Fruit fly (Drosophila melanogaster): ENCODE measurements around the gene laza.
A peak's percentile ranks its signal among the peaks of the same experiment; 100 is the strongest.

laza gene

DNA sequence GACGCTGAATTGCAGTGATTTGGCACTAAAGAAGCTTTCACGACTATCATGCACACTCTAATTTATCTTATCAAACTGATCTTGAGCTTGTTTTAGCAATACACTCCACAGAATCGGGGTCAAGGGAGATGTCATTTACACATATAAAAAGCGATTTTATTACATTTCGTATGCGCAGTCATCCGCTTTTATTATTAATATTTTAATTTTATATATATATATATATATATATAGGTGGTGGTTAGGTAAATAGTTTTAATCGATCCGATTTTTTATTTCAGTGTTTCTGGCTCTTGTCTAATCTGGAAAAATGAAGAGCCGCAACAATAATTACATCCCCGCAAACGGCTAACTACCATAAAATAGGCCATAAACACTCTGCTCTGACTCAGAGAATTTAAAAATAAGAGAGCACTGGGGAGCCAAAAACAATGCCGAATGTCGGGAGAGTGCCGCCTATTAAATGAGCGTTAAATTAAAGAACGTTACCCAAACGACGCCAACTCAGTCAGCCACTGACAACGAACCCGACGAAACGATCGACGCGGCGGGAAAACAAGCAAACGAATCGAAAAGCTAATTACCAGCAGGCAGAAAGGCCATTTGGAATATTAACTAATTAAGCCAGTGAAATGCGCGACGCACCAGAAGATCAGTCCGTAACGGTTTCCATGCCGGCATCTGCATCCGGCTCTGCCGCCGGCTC is 10.8 kb upstream of the laza start (continued):
- TF ChIP-seq CG13424 (tag; optimal IDR thresholded peaks at IDR 0.05) = peak; percentile 69
- peak; percentile 74 for TF ChIP-seq CG7839 (tag; optimal IDR thresholded peaks at IDR 0.05)
- TF ChIP-seq Dip2 (GFP tag; IDR thresholded peaks at IDR 0.05) = no peak
- TF ChIP-seq HLHmδ (GFP tag; optimal IDR thresholded peaks at IDR 0.05) = no peak
- TF ChIP-seq Oli (tag; optimal IDR thresholded peaks at IDR 0.05) = peak; percentile 45
- TF ChIP-seq cas (GFP tag; IDR thresholded peaks at IDR 0.05) = no peak
- TF ChIP-seq CG7357 (GFP tag; IDR thresholded peaks at IDR 0.05) = peak; percentile 62
- peak; percentile 34 for TF ChIP-seq Jarid2 (GFP tag; optimal IDR thresholded peaks at IDR 0.05)
- peak; percentile 66 for TF ChIP-seq CG10209 (GFP tag; optimal IDR thresholded peaks at IDR 0.05)
- peak; percentile 59; the same call in 2 of the 3 replicates for TF ChIP-seq tgo (GFP tag; IDR thresholded peaks at IDR 0.05)
- TF ChIP-seq dysf (GFP tag; IDR thresholded peaks at IDR 0.05) = peak; percentile 59; the same call in 2 of the 3 replicates
- TF ChIP-seq fru (optimal IDR thresholded peaks at IDR 0.05) = no peak
- no peak for TF ChIP-seq CG3838 (GFP tag; optimal IDR thresholded peaks at IDR 0.05)
- TF ChIP-seq lilli (GFP tag; optimal IDR thresholded peaks at IDR 0.05) = no peak
- TF ChIP-seq Bgb (GFP tag; IDR thresholded peaks at IDR 0.05; ENCODE audit: partially characterized antibody) = no peak
- TF ChIP-seq CG9215 (GFP tag; IDR thresholded peaks at IDR 0.05) = peak; percentile 40; the same call in 1 of the 2 replicates
- peak; percentile 33 for TF ChIP-seq salm (tag; optimal IDR thresholded peaks at IDR 0.05)
- no peak for TF ChIP-seq Mes4 (GFP tag; optimal IDR thresholded peaks at IDR 0.05)
- TF ChIP-seq CG12155 (GFP tag; optimal IDR thresholded peaks at IDR 0.05) = no peak
- no peak for TF ChIP-seq trem (tag; optimal IDR thresholded peaks at IDR 0.05)
- no peak for TF ChIP-seq CG14667 (GFP tag; IDR thresholded peaks at IDR 0.05)
- no peak for TF ChIP-seq stwl (tag; optimal IDR thresholded peaks at IDR 0.05)
- TF ChIP-seq Sox102F (GFP tag; optimal IDR thresholded peaks at IDR 0.05) = peak; percentile 53
- no peak for TF ChIP-seq CG2712 (tag; optimal IDR thresholded peaks at IDR 0.05)
- TF ChIP-seq CG11504 (tag; optimal IDR thresholded peaks at IDR 0.05) = peak; percentile 71
- no peak for TF ChIP-seq Atf3 (GFP tag; optimal IDR thresholded peaks at IDR 0.05)
- no peak for TF ChIP-seq hkb (optimal IDR thresholded peaks at IDR 0.05)
- peak; percentile 54 for TF ChIP-seq hkb (GFP tag; IDR thresholded peaks at IDR 0.05)
- no peak for TF ChIP-seq dm (GFP tag; optimal IDR thresholded peaks at IDR 0.05)
- TF ChIP-seq Hmr (GFP tag; optimal IDR thresholded peaks at IDR 0.05) = peak; percentile 72
- TF ChIP-seq Dek (tag; optimal IDR thresholded peaks at IDR 0.05) = peak; percentile 73
- TF ChIP-seq sima (GFP tag; optimal IDR thresholded peaks at IDR 0.05) = no peak
- TF ChIP-seq CG30403 (GFP tag; optimal IDR thresholded peaks at IDR 0.05) = no peak
- peak; percentile 6 for TF ChIP-seq CG8359 (GFP tag; optimal IDR thresholded peaks at IDR 0.05; ENCODE audit: borderline replicate concordance)
- no peak for TF ChIP-seq CG6683 (GFP tag; optimal IDR thresholded peaks at IDR 0.05)
- peak; percentile 23 for TF ChIP-seq Abd-B (GFP tag; optimal IDR thresholded peaks at IDR 0.05)
- TF ChIP-seq ci (GFP tag; IDR thresholded peaks at IDR 0.05) = 0 out of 3 replicates have a peak, but pooled peaks have one; percentile 24
- no peak for TF ChIP-seq Bdp1 (GFP tag; optimal IDR thresholded peaks at IDR 0.05)
- peak; percentile 67 for TF ChIP-seq CG6765 (GFP tag; optimal IDR thresholded peaks at IDR 0.05)
- TF ChIP-seq Rx (GFP tag; IDR thresholded peaks at IDR 0.05) = no peak
- peak; percentile 35 for TF ChIP-seq CG15514 (GFP tag; optimal IDR thresholded peaks at IDR 0.05)
- TF ChIP-seq CG9876 (GFP tag; optimal IDR thresholded peaks at IDR 0.05) = no peak
- TF ChIP-seq CG32767 (GFP tag; IDR thresholded peaks at IDR 0.05) = 0 out of 2 replicates have a peak, but pooled peaks have one; percentile 43
- peak; percentile 19; the same call in 1 of the 2 replicates for TF ChIP-seq CG6272 (GFP tag; IDR thresholded peaks at IDR 0.05)
- TF ChIP-seq seq (GFP tag; IDR thresholded peaks at IDR 0.05) = peak; percentile 17; the same call in 1 of the 2 replicates
- peak; percentile 84 for TF ChIP-seq CG3281 (GFP tag; optimal IDR thresholded peaks at IDR 0.05)
- TF ChIP-seq CG17829 (tag; optimal IDR thresholded peaks at IDR 0.05) = no peak
- no peak for TF ChIP-seq zfh1 (GFP tag; IDR thresholded peaks at IDR 0.05)
- TF ChIP-seq YL-1 (GFP tag; optimal IDR thresholded peaks at IDR 0.05) = no peak
- TF ChIP-seq otp (GFP tag; IDR thresholded peaks at IDR 0.05) = no peak
